Worm (Caenorhabditis elegans) whole organism, early embryonic: ENCODE data around the gene C55A1.4.

Source experiments
- ama-1 ChIP-seq: fragments of 150-350 bp; optimal IDR thresholded peaks from 2 replicates; lab custom pipeline; 2014
- flt-1 ChIP-seq: fragments of 200-800 bp; sonication (Bioruptor generic); IDR thresholded peaks from 2 replicates; pipeline ENCODE4 v1.3.6; 2022; ENCODE audit warnings: missing genetic modification characterization, missing compliant biosample characterization
- scrt-1 ChIP-seq: fragments of 200-800 bp; sonication (Bioruptor generic); IDR thresholded peaks from 2 replicates; pipeline ENCODE4 v1.3.6; 2022; ENCODE audit warnings: missing genetic modification characterization, missing compliant biosample characterization

ce11 chrV:15605045-15605444 lies 38.0 kb downstream of the C55A1.4 start, which contains the start of gene fbxa-154:
- no peak for TF ChIP-seq flt-1
- TF ChIP-seq ama-1 (lab: Kevin White, UChicago): no peak
- no peak for TF ChIP-seq scrt-1 (GFP tag; lab: Robert Waterston, UW)
